Worm (Caenorhabditis elegans) whole organism, L2 larva: ENCODE measurements around the gene F54H12.8.

Experiments used
- C34F6.9 ChIP-seq: fragments of 150-350 bp; optimal IDR thresholded peaks from 2 replicates; lab custom pipeline; 2014; ENCODE audit warnings: missing biosample characterization, missing genetic modification characterization
- F13H6.1 ChIP-seq: sonication (generic microtip); optimal IDR thresholded peaks from 2 replicates; lab custom pipeline; 2016; ENCODE audit warnings: missing genetic modification characterization, missing compliant biosample characterization
- R02D3.7 ChIP-seq: fragments of 150-350 bp; optimal IDR thresholded peaks from 2 replicates; lab custom pipeline; 2014; ENCODE audit warnings: missing biosample characterization, missing genetic modification characterization
- Y55F3AM.14 ChIP-seq: fragments of 200-800 bp; sonication (Bioruptor generic); optimal IDR thresholded peaks from 2 replicates; lab custom pipeline; 2018; ENCODE audit warnings: mild to moderate bottlenecking, missing genetic modification characterization, missing compliant biosample characterization
- ZK546.5 ChIP-seq: sonication (generic microtip); optimal IDR thresholded peaks from 2 replicates; lab custom pipeline; 2017; ENCODE audit warnings: missing biosample characterization, missing genetic modification characterization
- alr-1 ChIP-seq: fragments of 150-350 bp; optimal IDR thresholded peaks from 2 replicates; lab custom pipeline; 2014; ENCODE audit warnings: missing biosample characterization, missing genetic modification characterization
- aly-2 ChIP-seq: fragments of 150-350 bp; optimal IDR thresholded peaks from 2 replicates; lab custom pipeline; 2014; ENCODE audit warnings: missing biosample characterization, missing genetic modification characterization
- ama-1 ChIP-seq: fragments of 150-350 bp; optimal IDR thresholded peaks from 2 replicates; lab custom pipeline; 2018; ENCODE audit warnings: inconsistent platforms
- blmp-1 ChIP-seq: sonication (generic microtip); optimal IDR thresholded peaks from 2 replicates; lab custom pipeline; 2017; ENCODE audit warnings: missing genetic modification characterization, mild to moderate bottlenecking, missing compliant biosample characterization, antibody characterized with exemption, moderate library complexity; ENCODE audit not compliant: insufficient read depth
- ceh-16 ChIP-seq: fragments of 150-350 bp; optimal IDR thresholded peaks from 2 replicates; lab custom pipeline; 2014; ENCODE audit warnings: missing biosample characterization, missing genetic modification characterization
- ceh-82 ChIP-seq: fragments of 150-350 bp; optimal IDR thresholded peaks from 2 replicates; lab custom pipeline; 2014; ENCODE audit warnings: missing biosample characterization, missing genetic modification characterization
- dmd-4 ChIP-seq: sonication (generic microtip); optimal IDR thresholded peaks from 2 replicates; lab custom pipeline; 2017; ENCODE audit warnings: missing biosample characterization, missing genetic modification characterization
- egl-27 ChIP-seq: sonication (generic microtip); optimal IDR thresholded peaks from 3 replicates; lab custom pipeline; 2017; ENCODE audit warnings: missing biosample characterization, missing genetic modification reagents, missing genetic modification characterization
- elt-3 ChIP-seq: sonication (generic microtip); optimal IDR thresholded peaks from 2 replicates; lab custom pipeline; 2017; ENCODE audit warnings: missing biosample characterization, missing genetic modification characterization
- fos-1 ChIP-seq: fragments of 150-350 bp; optimal IDR thresholded peaks from 2 replicates; lab custom pipeline; 2014; ENCODE audit warnings: missing biosample characterization, missing genetic modification characterization
- gmeb-1 ChIP-seq: fragments of 150-350 bp; optimal IDR thresholded peaks from 2 replicates; lab custom pipeline; 2014; ENCODE audit warnings: missing biosample characterization, missing genetic modification characterization
- lin-11 ChIP-seq: fragments of 150-350 bp; sonication (generic microtip); optimal IDR thresholded peaks from 2 replicates; lab custom pipeline; 2014; ENCODE audit warnings: missing biosample characterization, missing genetic modification characterization, inconsistent platforms, mixed read lengths
- lin-13 ChIP-seq: fragments of 150-350 bp; optimal IDR thresholded peaks from 2 replicates; lab custom pipeline; 2014; ENCODE audit warnings: missing biosample characterization, missing genetic modification reagents, missing genetic modification characterization
- lin-39 ChIP-seq: fragments of 150-350 bp; optimal IDR thresholded peaks from 2 replicates; lab custom pipeline; 2014; ENCODE audit warnings: missing biosample characterization, missing genetic modification reagents, missing genetic modification characterization
- lsy-2 ChIP-seq, 2 experiments: fragments of 150-350 bp in 1 of 2; sonication (generic microtip) in 1 of 2; optimal IDR thresholded peaks; 2 replicates each; lab custom pipeline; 2014 to 2017; ENCODE audit warnings: missing biosample characterization in 2 of 2, missing genetic modification characterization in 2 of 2
- mab-5 ChIP-seq: fragments of 150-350 bp; optimal IDR thresholded peaks from 2 replicates; lab custom pipeline; 2014; ENCODE audit warnings: missing biosample characterization, missing genetic modification characterization
- mdl-1 ChIP-seq, 2 experiments: fragments of 150-350 bp in 1 of 2; sonication (generic microtip) in 1 of 2; optimal IDR thresholded peaks; 2 replicates each; lab custom pipeline; 2017; ENCODE audit warnings: missing biosample characterization in 2 of 2, missing genetic modification characterization in 2 of 2
- nhr-10 ChIP-seq: sonication (generic microtip); optimal IDR thresholded peaks from 2 replicates; lab custom pipeline; 2017; ENCODE audit warnings: missing biosample characterization, missing genetic modification characterization
- nhr-11 ChIP-seq: fragments of 150-350 bp; optimal IDR thresholded peaks from 2 replicates; lab custom pipeline; 2014; ENCODE audit warnings: missing biosample characterization, missing genetic modification characterization
- nhr-12 ChIP-seq: fragments of 150-350 bp; optimal IDR thresholded peaks from 2 replicates; lab custom pipeline; 2014; ENCODE audit warnings: missing biosample characterization, missing genetic modification characterization
- nhr-129 ChIP-seq: fragments of 150-350 bp; optimal IDR thresholded peaks from 2 replicates; lab custom pipeline; 2014; ENCODE audit warnings: missing biosample characterization, missing genetic modification characterization
- nhr-23 ChIP-seq: fragments of 150-350 bp; optimal IDR thresholded peaks from 2 replicates; lab custom pipeline; 2014; ENCODE audit warnings: missing biosample characterization, missing genetic modification reagents, missing genetic modification characterization
- nhr-237 ChIP-seq: fragments of 150-350 bp; optimal IDR thresholded peaks from 2 replicates; lab custom pipeline; 2014; ENCODE audit warnings: missing biosample characterization, missing genetic modification characterization
- nhr-25 ChIP-seq: fragments of 150-350 bp; sonication (generic microtip); optimal IDR thresholded peaks from 3 replicates; lab custom pipeline; 2014; ENCODE audit warnings: missing biosample characterization, missing genetic modification characterization
- nhr-6 ChIP-seq: fragments of 150-350 bp; optimal IDR thresholded peaks from 2 replicates; lab custom pipeline; 2014; ENCODE audit warnings: missing biosample characterization, missing genetic modification characterization
- nhr-77 ChIP-seq: fragments of 150-350 bp; optimal IDR thresholded peaks from 2 replicates; lab custom pipeline; 2014; ENCODE audit warnings: missing biosample characterization, missing genetic modification characterization
- peb-1 ChIP-seq: fragments of 150-350 bp; optimal IDR thresholded peaks from 2 replicates; lab custom pipeline; 2014; ENCODE audit warnings: missing biosample characterization, missing genetic modification characterization
- sem-4 ChIP-seq: fragments of 150-350 bp; optimal IDR thresholded peaks from 2 replicates; lab custom pipeline; 2014; ENCODE audit warnings: missing biosample characterization, missing genetic modification reagents, missing genetic modification characterization
- skn-1 ChIP-seq: sonication (generic microtip); optimal IDR thresholded peaks from 2 replicates; lab custom pipeline; 2017; ENCODE audit warnings: missing biosample characterization, missing genetic modification characterization
- sma-3 ChIP-seq: sonication (generic microtip); optimal IDR thresholded peaks from 2 replicates; lab custom pipeline; 2016; ENCODE audit warnings: missing genetic modification reagents, missing genetic modification characterization, missing compliant biosample characterization
- sma-9 ChIP-seq, 2 experiments: fragments of 150-350 bp in 1 of 2; sonication (generic microtip) in 1 of 2; optimal IDR thresholded peaks; 2 replicates each; lab custom pipeline; 2014 to 2016; ENCODE audit warnings: missing genetic modification characterization in 2 of 2, mild to moderate bottlenecking in 1 of 2, missing biosample characterization in 1 of 2, missing compliant biosample characterization in 1 of 2, missing genetic modification reagents in 1 of 2, moderate library complexity in 1 of 2
- unc-39 ChIP-seq: fragments of 150-350 bp; optimal IDR thresholded peaks from 2 replicates; lab custom pipeline; 2014; ENCODE audit warnings: missing biosample characterization, missing genetic modification characterization
- unc-55 ChIP-seq: fragments of 150-350 bp; sonication (generic microtip); optimal IDR thresholded peaks from 3 replicates; lab custom pipeline; 2014; ENCODE audit warnings: missing biosample characterization, missing genetic modification reagents, missing genetic modification characterization
- unc-62 ChIP-seq: fragments of 150-350 bp; optimal IDR thresholded peaks from 2 replicates; lab custom pipeline; 2014; ENCODE audit warnings: missing biosample characterization, missing genetic modification reagents, missing genetic modification characterization
- zag-1 ChIP-seq: fragments of 150-350 bp; optimal IDR thresholded peaks from 2 replicates; lab custom pipeline; 2014; ENCODE audit warnings: missing biosample characterization, missing genetic modification characterization
- ztf-4 ChIP-seq: fragments of 150-350 bp; optimal IDR thresholded peaks from 2 replicates; lab custom pipeline; 2014; ENCODE audit warnings: missing biosample characterization, missing genetic modification characterization

The F54H12.8 gene

ce11 chrIII:7940819-7941218, 28.2 kb downstream of the F54H12.8 start, which contains the start of gene C29E4.12 (continued):
- TF ChIP-seq unc-62 (no peak), sma-9 (GFP tag; optimal IDR thresholded peaks at IDR 0.05; lab: Kevin White, UChicago) (peak; percentile 58), sma-9 (tag; optimal IDR thresholded peaks at IDR 0.05; lab: Kevin White, UChicago) (no peak), ztf-4 (tag; lab: Kevin White, UChicago) (no peak), mab-5 (tag; lab: Kevin White, UChicago) (peak; percentile 56), elt-3 (tag; lab: Kevin White, UChicago) (no peak), F13H6.1 (tag; lab: Kevin White, UChicago) (peak; percentile 46), ceh-82 (tag; lab: Kevin White, UChicago) (no peak), nhr-6 (tag; lab: Kevin White, UChicago) (no peak), ZK546.5 (tag; lab: Kevin White, UChicago) (no peak), nhr-10 (tag; lab: Kevin White, UChicago) (no peak), C34F6.9 (peak; percentile 81), nhr-25 (tag; lab: Kevin White, UChicago) (peak; percentile 60), fos-1 (no peak), Y55F3AM.14 (GFP tag; lab: Kevin White, UChicago) (no peak), peb-1 (tag; lab: Kevin White, UChicago) (no peak), egl-27 (tag; lab: Kevin White, UChicago) (no peak), nhr-23 (tag; lab: Kevin White, UChicago) (no peak), gmeb-1 (tag; lab: Kevin White, UChicago) (peak; percentile 97), nhr-237 (tag; lab: Kevin White, UChicago) (no peak), blmp-1 (tag; lab: Kevin White, UChicago) (no peak)

DNA sequence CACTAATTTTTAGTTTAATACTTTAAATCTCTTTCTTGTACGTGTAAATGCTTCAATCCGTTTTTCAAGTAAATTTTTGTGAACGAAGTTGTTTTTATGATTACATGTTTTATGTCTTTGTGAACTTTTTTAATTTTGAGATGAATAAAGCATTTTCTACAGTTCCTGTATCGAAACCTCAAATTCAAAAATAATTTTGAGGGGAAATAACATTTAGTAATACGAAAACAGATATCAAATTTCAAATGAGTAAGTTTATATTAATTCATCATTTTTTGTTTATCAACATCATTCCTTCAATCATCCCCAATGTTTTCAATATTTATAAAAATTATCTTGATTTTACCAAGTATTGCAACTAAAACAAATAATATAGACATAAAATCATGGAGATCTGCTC, 31.5 kb downstream of the F54H12.8 start, which contains the start of gene C29E4.10:
TSS of gene C29E4.10 (plus strand) at position 301 of the 400 bp plus-strand sequence.
- TF ChIP-seq mdl-1 (tag; optimal IDR thresholded peaks at IDR 0.05; lab: Kevin White, UChicago) = no peak
- no peak for TF ChIP-seq nhr-77
- no peak for TF ChIP-seq nhr-129
- no peak for TF ChIP-seq Y55F3AM.14 (GFP tag; lab: Kevin White, UChicago)
- no peak for TF ChIP-seq R02D3.7 (tag; lab: Kevin White, UChicago)
- TF ChIP-seq mab-5 (tag; lab: Kevin White, UChicago) = no peak
- no peak for TF ChIP-seq nhr-10 (tag; lab: Kevin White, UChicago)
- no peak for TF ChIP-seq nhr-237 (tag; lab: Kevin White, UChicago)
- no peak for TF ChIP-seq egl-27 (tag; lab: Kevin White, UChicago)
- TF ChIP-seq ceh-82 (tag; lab: Kevin White, UChicago) = no peak
- no peak for TF ChIP-seq ama-1 (lab: Kevin White, UChicago)
- TF ChIP-seq unc-62 = no peak
- TF ChIP-seq F13H6.1 (tag; lab: Kevin White, UChicago) = no peak
- TF ChIP-seq peb-1 (tag; lab: Kevin White, UChicago) = no peak
- TF ChIP-seq lin-11 = no peak
- TF ChIP-seq sem-4 (tag; lab: Kevin White, UChicago) = no peak

DNA sequence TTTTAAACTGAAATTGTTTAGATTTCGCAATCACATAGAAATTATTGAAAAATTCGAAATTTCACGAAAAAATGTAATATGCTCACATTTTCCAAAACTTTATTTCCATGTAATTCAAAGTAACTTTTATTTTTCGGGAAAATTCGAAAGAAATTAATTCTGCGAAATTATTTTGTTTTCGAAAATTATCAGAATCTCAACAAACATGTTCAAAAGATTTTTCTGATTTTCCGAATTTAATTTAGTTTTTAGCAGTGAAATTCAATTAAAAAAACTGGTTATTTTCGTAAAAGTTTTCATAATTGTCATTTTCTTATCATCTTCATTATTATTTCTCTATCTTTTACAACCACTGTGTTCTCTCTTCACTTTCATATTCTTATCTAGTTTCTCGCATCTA, 35.8 kb downstream of the F54H12.8 start, which contains the start of gene ran-2:
TSS of gene ran-2 (plus strand) at position 301 of the 400 bp plus-strand sequence.
- no peak for TF ChIP-seq nhr-11 (tag; lab: Kevin White, UChicago)
- TF ChIP-seq unc-39 = no peak
- TF ChIP-seq ceh-82 (tag; lab: Kevin White, UChicago) = no peak
- TF ChIP-seq peb-1 (tag; lab: Kevin White, UChicago) = no peak
- TF ChIP-seq nhr-237 (tag; lab: Kevin White, UChicago) = no peak
- TF ChIP-seq aly-2 (tag; lab: Kevin White, UChicago) = no peak
- no peak for TF ChIP-seq lin-39
- no peak for TF ChIP-seq ZK546.5 (tag; lab: Kevin White, UChicago)
- peak; percentile 6 for TF ChIP-seq blmp-1 (tag; lab: Kevin White, UChicago)
- TF ChIP-seq lin-11 = no peak
- TF ChIP-seq fos-1 = peak; percentile 34
- no peak for TF ChIP-seq F13H6.1 (tag; lab: Kevin White, UChicago)

DNA sequence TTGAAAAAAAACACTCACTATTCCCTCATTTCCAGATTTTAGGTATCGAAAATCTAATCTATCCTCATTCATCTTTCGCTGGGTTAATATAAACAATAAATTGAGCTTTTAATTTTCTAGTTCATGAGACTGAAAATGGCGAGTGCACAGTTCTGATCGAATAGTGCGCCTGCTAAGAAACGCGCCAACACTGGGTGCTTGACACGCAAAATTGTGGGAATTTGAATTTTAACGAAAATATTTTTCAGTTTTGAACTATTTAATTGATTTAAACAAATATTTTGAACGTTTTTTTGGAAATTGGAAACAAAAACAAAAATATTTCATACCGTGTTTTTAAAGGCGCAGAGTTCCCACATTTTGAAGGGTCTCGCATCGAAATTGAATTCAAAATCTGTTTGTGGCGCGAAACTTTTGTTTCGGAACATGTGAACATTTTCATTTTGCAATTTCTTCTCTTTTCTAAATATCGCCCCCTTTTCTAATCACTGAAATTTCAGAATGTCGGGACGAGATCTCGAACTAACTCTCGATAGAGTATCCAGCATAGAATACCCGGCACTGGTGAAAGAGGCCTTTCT, 40.4 kb downstream of the F54H12.8 start, which contains the start of the genes C29E4.13 and npp-15:
TSS of gene C29E4.13 (minus strand) at position 169 of the 581 bp plus-strand sequence.
TSS of gene npp-15 (plus strand) at position 495 of the 581 bp plus-strand sequence.
- no peak for TF ChIP-seq nhr-77
- peak; percentile 78 for TF ChIP-seq gmeb-1 (tag; lab: Kevin White, UChicago)
- no peak for TF ChIP-seq nhr-23 (tag; lab: Kevin White, UChicago)
- TF ChIP-seq aly-2 (tag; lab: Kevin White, UChicago) = no peak
- peak; percentile 39 for TF ChIP-seq nhr-129
- no peak for TF ChIP-seq lin-13 (GFP tag; lab: Kevin White, UChicago)
- TF ChIP-seq sma-3 (GFP tag; lab: Kevin White, UChicago) = no peak
- TF ChIP-seq nhr-12 (tag; lab: Kevin White, UChicago) = no peak
- TF ChIP-seq ama-1 (lab: Kevin White, UChicago) = no peak
- TF ChIP-seq dmd-4 (tag; lab: Kevin White, UChicago) = no peak
- TF ChIP-seq R02D3.7 (tag; lab: Kevin White, UChicago) = no peak
- no peak for TF ChIP-seq zag-1 (tag; lab: Kevin White, UChicago)
- no peak for TF ChIP-seq egl-27 (tag; lab: Kevin White, UChicago)
- TF ChIP-seq lin-11 = no peak
- TF ChIP-seq ZK546.5 (tag; lab: Kevin White, UChicago) = no peak
- TF ChIP-seq Y55F3AM.14 (GFP tag; lab: Kevin White, UChicago) = no peak
- TF ChIP-seq ztf-4 (tag; lab: Kevin White, UChicago) = no peak
- TF ChIP-seq lsy-2 (tag; optimal IDR thresholded peaks at IDR 0.05; lab: Kevin White, UChicago) = peak; percentile 16 to 79
- TF ChIP-seq nhr-25 (tag; lab: Kevin White, UChicago) = peak; percentile 62
- TF ChIP-seq sem-4 (tag; lab: Kevin White, UChicago) = no peak
- TF ChIP-seq fos-1 = no peak
- TF ChIP-seq ceh-82 (tag; lab: Kevin White, UChicago) = no peak
- no peak for TF ChIP-seq nhr-237 (tag; lab: Kevin White, UChicago)
- no peak for TF ChIP-seq blmp-1 (tag; lab: Kevin White, UChicago)
- TF ChIP-seq unc-62 = no peak
- no peak for TF ChIP-seq alr-1
- TF ChIP-seq unc-55 (GFP tag; lab: Kevin White, UChicago) = peak; percentile 65
- TF ChIP-seq ceh-16 (tag; lab: Kevin White, UChicago) = no peak
- no peak for TF ChIP-seq skn-1 (tag; lab: Kevin White, UChicago)
